Worm (Caenorhabditis elegans) whole organism, L2 larva: Measurements from ENCODE around the gene T05C7.9.

ENCODE experiments used
- R02D3.7 ChIP-seq: fragments of 150-350 bp; optimal IDR thresholded peaks from 2 replicates; lab custom pipeline; 2014; ENCODE audit warnings: missing biosample characterization, missing genetic modification characterization
- aly-2 ChIP-seq: fragments of 150-350 bp; optimal IDR thresholded peaks from 2 replicates; lab custom pipeline; 2014; ENCODE audit warnings: missing biosample characterization, missing genetic modification characterization
- ama-1 ChIP-seq: fragments of 150-350 bp; optimal IDR thresholded peaks from 2 replicates; lab custom pipeline; 2018; ENCODE audit warnings: inconsistent platforms
- ceh-82 ChIP-seq: fragments of 150-350 bp; optimal IDR thresholded peaks from 2 replicates; lab custom pipeline; 2014; ENCODE audit warnings: missing biosample characterization, missing genetic modification characterization
- egl-27 ChIP-seq: sonication (generic microtip); optimal IDR thresholded peaks from 3 replicates; lab custom pipeline; 2017; ENCODE audit warnings: missing biosample characterization, missing genetic modification reagents, missing genetic modification characterization
- lin-39 ChIP-seq: fragments of 150-350 bp; optimal IDR thresholded peaks from 2 replicates; lab custom pipeline; 2014; ENCODE audit warnings: missing biosample characterization, missing genetic modification reagents, missing genetic modification characterization
- nhr-11 ChIP-seq: fragments of 150-350 bp; optimal IDR thresholded peaks from 2 replicates; lab custom pipeline; 2014; ENCODE audit warnings: missing biosample characterization, missing genetic modification characterization
- peb-1 ChIP-seq: fragments of 150-350 bp; optimal IDR thresholded peaks from 2 replicates; lab custom pipeline; 2014; ENCODE audit warnings: missing biosample characterization, missing genetic modification characterization
- sem-4 ChIP-seq: fragments of 150-350 bp; optimal IDR thresholded peaks from 2 replicates; lab custom pipeline; 2014; ENCODE audit warnings: missing biosample characterization, missing genetic modification reagents, missing genetic modification characterization
- skn-1 ChIP-seq: sonication (generic microtip); optimal IDR thresholded peaks from 2 replicates; lab custom pipeline; 2017; ENCODE audit warnings: missing biosample characterization, missing genetic modification characterization
- unc-55 ChIP-seq: fragments of 150-350 bp; sonication (generic microtip); optimal IDR thresholded peaks from 3 replicates; lab custom pipeline; 2014; ENCODE audit warnings: missing biosample characterization, missing genetic modification reagents, missing genetic modification characterization
- zag-1 ChIP-seq: fragments of 150-350 bp; optimal IDR thresholded peaks from 2 replicates; lab custom pipeline; 2014; ENCODE audit warnings: missing biosample characterization, missing genetic modification characterization
- ztf-11 ChIP-seq: sonication (generic microtip); optimal IDR thresholded peaks from 2 replicates; lab custom pipeline; 2017; ENCODE audit warnings: missing biosample characterization, missing genetic modification characterization

DNA sequence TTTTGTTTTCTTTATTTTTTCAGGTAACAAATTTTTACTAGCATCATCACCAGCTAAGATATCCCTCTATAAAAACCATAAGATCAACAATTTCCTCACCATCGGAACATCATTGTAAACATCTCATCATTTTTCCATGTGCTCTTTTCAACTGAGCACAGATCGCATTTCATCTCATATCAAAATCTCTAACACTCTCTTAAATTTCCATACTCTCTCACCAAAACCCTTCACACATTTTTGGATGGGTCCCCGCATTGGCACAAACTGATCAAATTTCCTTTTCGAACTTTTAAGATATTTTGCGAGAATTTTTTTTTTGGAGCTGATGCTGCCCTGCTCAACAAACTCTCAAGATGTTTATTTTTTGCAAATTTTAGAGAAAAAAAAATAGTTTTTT lies 1.7 kb upstream of the T05C7.9 start:
- TF ChIP-seq ama-1, result no peak
- no peak for TF ChIP-seq lin-39 (tag; lab: Kevin White, UChicago)
- no peak for TF ChIP-seq sem-4 (tag; lab: Kevin White, UChicago)
- TF ChIP-seq R02D3.7, result no peak
- TF ChIP-seq nhr-11 (tag; lab: Kevin White, UChicago), result no peak
- no peak for TF ChIP-seq aly-2 (tag; lab: Kevin White, UChicago)
- TF ChIP-seq peb-1 (tag; lab: Kevin White, UChicago), result no peak
- no peak for TF ChIP-seq unc-55 (GFP tag; lab: Kevin White, UChicago)
- TF ChIP-seq egl-27, result no peak
- TF ChIP-seq zag-1, result no peak
- no peak for TF ChIP-seq ceh-82 (tag; lab: Kevin White, UChicago)
- no peak for TF ChIP-seq skn-1 (tag; lab: Kevin White, UChicago)
- no peak for TF ChIP-seq ztf-11 (tag; lab: Kevin White, UChicago)
